Fruit fly (Drosophila melanogaster) whole organism, prepupa: ENCODE results near the gene Mnn1.

Source experiments
- Blimp-1 ChIP-seq: fragments of 200-800 bp; sonication (Bioruptor generic); optimal IDR thresholded peaks from 3 replicates; lab custom pipeline; 2017; ENCODE audit warnings: missing biosample characterization, missing genetic modification characterization, mild to moderate bottlenecking, moderate library complexity, missing genetic modification reagents
- CG10631 ChIP-seq: fragments of 200-800 bp; sonication (Bioruptor generic); optimal IDR thresholded peaks from 2 replicates; lab custom pipeline; 2016; ENCODE audit warnings: missing biosample characterization, missing genetic modification characterization
- CG10669 ChIP-seq: fragments of 200-800 bp; sonication (Bioruptor generic); optimal IDR thresholded peaks from 3 replicates; lab custom pipeline; 2018; ENCODE audit warnings: missing biosample characterization, mild to moderate bottlenecking, missing genetic modification characterization, moderate library complexity
- CG11294 ChIP-seq: fragments of 200-800 bp; sonication (Bioruptor generic); IDR thresholded peaks from 2 replicates; pipeline ENCODE4 v1.3.6; 2022; ENCODE audit warnings: missing biosample characterization, missing genetic modification characterization
- CG11762 ChIP-seq: fragments of 200-800 bp; sonication (Bioruptor generic); optimal IDR thresholded peaks from 3 replicates; lab custom pipeline; 2016; ENCODE audit warnings: missing biosample characterization, missing genetic modification characterization; ENCODE audit not compliant: insufficient read depth
- CG11902 ChIP-seq: fragments of 200-800 bp; sonication (Bioruptor generic); optimal IDR thresholded peaks from 3 replicates; lab custom pipeline; 2016; ENCODE audit warnings: missing biosample characterization, missing genetic modification characterization
- CG15336 ChIP-seq: fragments of 200-800 bp; sonication (Bioruptor generic); IDR thresholded peaks from 2 replicates; pipeline ENCODE4 v1.3.6; 2022; ENCODE audit warnings: missing biosample characterization, missing genetic modification characterization
- CG1621 ChIP-seq: fragments of 200-800 bp; sonication (Bioruptor generic); optimal IDR thresholded peaks from 3 replicates; lab custom pipeline; 2018; ENCODE audit warnings: missing biosample characterization, mild to moderate bottlenecking, missing genetic modification characterization
- CG16779 ChIP-seq: fragments of 200-800 bp; sonication (Bioruptor generic); optimal IDR thresholded peaks from 3 replicates; lab custom pipeline; 2017; ENCODE audit warnings: missing biosample characterization, mild to moderate bottlenecking, missing genetic modification characterization
- CG3032 ChIP-seq: fragments of 200-800 bp; optimal IDR thresholded peaks from 2 replicates; lab custom pipeline; 2019; ENCODE audit warnings: missing biosample characterization, mild to moderate bottlenecking, missing genetic modification characterization, moderate library complexity
- CG31627 ChIP-seq: fragments of 200-800 bp; sonication (Bioruptor generic); optimal IDR thresholded peaks from 3 replicates; lab custom pipeline; 2016; ENCODE audit warnings: missing biosample characterization, missing genetic modification characterization
- CG32006 ChIP-seq: fragments of 200-800 bp; sonication (Bioruptor generic); optimal IDR thresholded peaks from 3 replicates; lab custom pipeline; 2017; ENCODE audit warnings: missing biosample characterization, mild to moderate bottlenecking, missing genetic modification characterization
- CG3919 ChIP-seq: fragments of 200-800 bp; sonication (Bioruptor generic); optimal IDR thresholded peaks from 3 replicates; lab custom pipeline; 2016; ENCODE audit warnings: missing biosample characterization, missing genetic modification characterization
- CG4318 ChIP-seq: fragments of 200-800 bp; sonication (Bioruptor generic); optimal IDR thresholded peaks from 3 replicates; lab custom pipeline; 2017; ENCODE audit warnings: missing biosample characterization, mild to moderate bottlenecking, missing genetic modification characterization
- CG6163 ChIP-seq: fragments of 200-800 bp; sonication (Bioruptor generic); IDR thresholded peaks from 3 replicates; pipeline ENCODE4 v1.3.6; 2022; ENCODE audit warnings: missing biosample characterization, missing genetic modification characterization
- CG6792 ChIP-seq: fragments of 200-800 bp; sonication (Bioruptor generic); optimal IDR thresholded peaks from 3 replicates; lab custom pipeline; 2016; ENCODE audit warnings: missing biosample characterization, missing genetic modification characterization
- CG6808 ChIP-seq: fragments of 200-800 bp; sonication (Bioruptor generic); optimal IDR thresholded peaks from 3 replicates; lab custom pipeline; 2017; ENCODE audit warnings: missing biosample characterization, missing genetic modification characterization, mild to moderate bottlenecking, moderate library complexity, missing genetic modification reagents
- CG6854 ChIP-seq: fragments of 200-800 bp; sonication (Bioruptor generic); optimal IDR thresholded peaks from 2 replicates; lab custom pipeline; 2017; ENCODE audit warnings: missing biosample characterization, mild to moderate bottlenecking, missing genetic modification characterization
- CG7368 ChIP-seq: fragments of 200-800 bp; sonication (Bioruptor generic); optimal IDR thresholded peaks from 3 replicates; lab custom pipeline; 2016; ENCODE audit warnings: missing biosample characterization, missing genetic modification characterization
- CG8119 ChIP-seq: fragments of 200-800 bp; sonication (Bioruptor generic); IDR thresholded peaks from 3 replicates; pipeline ENCODE4 v1.3.6; 2022; ENCODE audit warnings: missing biosample characterization, missing genetic modification characterization
- CG8319 ChIP-seq: fragments of 200-800 bp; sonication (Bioruptor generic); optimal IDR thresholded peaks from 3 replicates; lab custom pipeline; 2016; ENCODE audit warnings: missing biosample characterization, missing genetic modification characterization
- CG9139 ChIP-seq: fragments of 200-800 bp; sonication (Bioruptor generic); optimal IDR thresholded peaks from 3 replicates; lab custom pipeline; 2017; ENCODE audit warnings: missing biosample characterization, mild to moderate bottlenecking, missing genetic modification characterization
- Eip75B ChIP-seq: fragments of 200-800 bp; sonication (Bioruptor generic); optimal IDR thresholded peaks from 3 replicates; lab custom pipeline; 2016; ENCODE audit warnings: missing biosample characterization, missing genetic modification characterization
- Eip78C ChIP-seq: fragments of 200-800 bp; sonication (Bioruptor generic); peaks from one replicate; lab custom pipeline; 2016; ENCODE audit warnings: missing biosample characterization, missing genetic modification characterization
- Ets21C ChIP-seq: fragments of 200-800 bp; sonication (Bioruptor generic); optimal IDR thresholded peaks from 3 replicates; lab custom pipeline; 2016; ENCODE audit warnings: missing biosample characterization, missing genetic modification characterization
- Ets96B ChIP-seq: fragments of 200-800 bp; optimal IDR thresholded peaks from 2 replicates; lab custom pipeline; 2019; ENCODE audit warnings: missing biosample characterization, mild to moderate bottlenecking, missing genetic modification characterization, moderate library complexity
- Gug ChIP-seq: fragments of 200-800 bp; sonication (Bioruptor generic); IDR thresholded peaks from 2 replicates; pipeline ENCODE4 v1.3.6; 2022; ENCODE audit warnings: missing biosample characterization, missing genetic modification characterization
- Hr38 ChIP-seq: sonication (Bioruptor generic); optimal IDR thresholded peaks from 2 replicates; lab custom pipeline; 2016; ENCODE audit warnings: missing biosample characterization, missing genetic modification characterization
- Hr39 ChIP-seq: fragments of 200-800 bp; sonication (Bioruptor generic); optimal IDR thresholded peaks from 2 replicates; lab custom pipeline; 2016; ENCODE audit warnings: missing biosample characterization, missing genetic modification characterization
- Hr4 ChIP-seq: fragments of 200-800 bp; sonication (Bioruptor generic); optimal IDR thresholded peaks from 3 replicates; lab custom pipeline; 2016; ENCODE audit warnings: missing biosample characterization, missing genetic modification characterization
- Lpt ChIP-seq: fragments of 200-800 bp; sonication (Bioruptor generic); optimal IDR thresholded peaks from 3 replicates; lab custom pipeline; 2016; ENCODE audit warnings: missing biosample characterization, missing genetic modification characterization
- OdsH ChIP-seq: fragments of 200-800 bp; sonication (Bioruptor generic); optimal IDR thresholded peaks from 3 replicates; lab custom pipeline; 2016; ENCODE audit warnings: missing biosample characterization, missing genetic modification characterization
- Smox ChIP-seq: fragments of 200-800 bp; sonication (Bioruptor generic); optimal IDR thresholded peaks from 3 replicates; lab custom pipeline; 2016; ENCODE audit warnings: missing biosample characterization, missing genetic modification characterization
- Sox102F ChIP-seq: fragments of 200-800 bp; sonication (Bioruptor generic); optimal IDR thresholded peaks from 2 replicates; lab custom pipeline; 2016; ENCODE audit warnings: missing biosample characterization, mild to moderate bottlenecking, missing genetic modification characterization
- Sox15 ChIP-seq: fragments of 200-800 bp; sonication (Bioruptor generic); optimal IDR thresholded peaks from 3 replicates; lab custom pipeline; 2016; ENCODE audit warnings: missing biosample characterization, missing genetic modification characterization
- achi ChIP-seq: fragments of 200-800 bp; sonication (Bioruptor generic); optimal IDR thresholded peaks from 3 replicates; lab custom pipeline; 2016; ENCODE audit warnings: missing biosample characterization, missing genetic modification characterization
- acj6 ChIP-seq: fragments of 200-800 bp; sonication (Bioruptor generic); optimal IDR thresholded peaks from 3 replicates; lab custom pipeline; 2016; ENCODE audit warnings: missing biosample characterization, missing genetic modification characterization
- cyc ChIP-seq: fragments of 200-800 bp; sonication (Bioruptor generic); optimal IDR thresholded peaks from 3 replicates; lab custom pipeline; 2016; ENCODE audit warnings: missing biosample characterization, missing genetic modification characterization
- dac ChIP-seq: fragments of 200-800 bp; sonication (Bioruptor generic); optimal IDR thresholded peaks from 2 replicates; lab custom pipeline; 2017; ENCODE audit warnings: missing biosample characterization, mild to moderate bottlenecking, missing genetic modification characterization
- eg ChIP-seq: fragments of 200-800 bp; sonication (Bioruptor generic); IDR thresholded peaks from 3 replicates; pipeline ENCODE4 v1.3.6; 2022; ENCODE audit warnings: missing biosample characterization, missing genetic modification characterization
- fd59A ChIP-seq: fragments of 200-800 bp; sonication (Bioruptor generic); optimal IDR thresholded peaks from 2 replicates; lab custom pipeline; 2017; ENCODE audit warnings: missing biosample characterization, mild to moderate bottlenecking, missing genetic modification characterization, missing genetic modification reagents
- fd85E ChIP-seq: fragments of 200-800 bp; sonication (Bioruptor generic); optimal IDR thresholded peaks from 3 replicates; lab custom pipeline; 2016; ENCODE audit warnings: missing biosample characterization, missing genetic modification characterization
- pdm3 ChIP-seq: fragments of 200-800 bp; sonication (Bioruptor generic); optimal IDR thresholded peaks from 3 replicates; lab custom pipeline; 2016; ENCODE audit warnings: missing biosample characterization, missing genetic modification characterization
- ss ChIP-seq, 2 experiments: fragments of 200-800 bp; sonication (Bioruptor generic); optimal IDR thresholded peaks; 2 replicates in 1 of 2; 3 replicates in 1 of 2; lab custom pipeline; 2017 to 2018; ENCODE audit warnings: mild to moderate bottlenecking in 2 of 2, missing biosample characterization in 2 of 2, missing genetic modification characterization in 2 of 2, moderate library complexity in 1 of 2
- svp ChIP-seq: fragments of 200-800 bp; sonication (Bioruptor generic); peaks from one replicate; lab custom pipeline; 2016; ENCODE audit warnings: missing biosample characterization, missing genetic modification characterization
- topi ChIP-seq: fragments of 200-800 bp; sonication (Bioruptor generic); optimal IDR thresholded peaks from 3 replicates; lab custom pipeline; 2016; ENCODE audit warnings: missing biosample characterization, missing genetic modification characterization
- vri ChIP-seq: fragments of 200-800 bp; sonication (Bioruptor generic); optimal IDR thresholded peaks from 3 replicates; lab custom pipeline; 2016; ENCODE audit warnings: missing biosample characterization, mild to moderate bottlenecking, missing genetic modification characterization

Gene Mnn1

dm6 chr2L:7073011-7073410, 16.9 kb downstream of the Mnn1 start (continued):
- TF ChIP-seq cyc (GFP tag; lab: Kevin White, UChicago) (no peak), ss (GFP tag; optimal IDR thresholded peaks at IDR 0.05; lab: Kevin White, UChicago) (no peak), svp (GFP tag; lab: Kevin White, UChicago) (no peak), CG11902 (GFP tag; lab: Kevin White, UChicago) (no peak), CG32006 (GFP tag; lab: Kevin White, UChicago) (peak; percentile 80), CG3032 (tag; lab: Kevin White, UChicago) (peak; percentile 13), CG6792 (GFP tag; lab: Kevin White, UChicago) (peak; percentile 10), dac (GFP tag; lab: Kevin White, UChicago) (peak; percentile 48), CG4318 (peak; percentile 43), Eip78C (GFP tag; lab: Kevin White, UChicago) (peak; percentile 85), Hr4 (peak; percentile 81), CG16779 (no peak), CG9139 (GFP tag; lab: Kevin White, UChicago) (no peak), topi (GFP tag; lab: Kevin White, UChicago) (peak; percentile 26), CG6808 (GFP tag; lab: Kevin White, UChicago) (no peak), vri (GFP tag; lab: Kevin White, UChicago) (no peak), Blimp-1 (GFP tag; lab: Kevin White, UChicago) (no peak)

- TF ChIP-seq achi (GFP tag; lab: Kevin White, UChicago) (peak; percentile 83), Hr4 (peak; percentile 72), svp (GFP tag; lab: Kevin White, UChicago) (peak; percentile 71), vri (GFP tag; lab: Kevin White, UChicago) (peak; percentile 12), CG10631 (GFP tag; lab: Kevin White, UChicago) (peak; percentile 88), Hr39 (GFP tag; lab: Kevin White, UChicago) (peak; percentile 45), Sox102F (GFP tag; lab: Kevin White, UChicago) (peak; percentile 32), CG15336 (GFP tag; lab: Robert Waterston, UW) (peak; percentile 80), CG6808 (GFP tag; lab: Kevin White, UChicago) (peak; percentile 88), CG8119 (GFP tag; lab: Robert Waterston, UW) (peak; percentile 81), CG6163 (GFP tag; lab: Robert Waterston, UW) (peak; percentile 94), CG3919 (GFP tag; lab: Kevin White, UChicago) (peak; percentile 84), CG6854 (GFP tag; lab: Kevin White, UChicago) (no peak), fd85E (GFP tag; lab: Kevin White, UChicago) (no peak), Smox (GFP tag; lab: Kevin White, UChicago) (peak; percentile 42), CG32006 (GFP tag; lab: Kevin White, UChicago) (peak; percentile 80), acj6 (GFP tag; lab: Kevin White, UChicago) (peak; percentile 81), CG31627 (peak; percentile 42), eg (GFP tag; lab: Robert Waterston, UW) (peak; percentile 75), ss (GFP tag; optimal IDR thresholded peaks at IDR 0.05; lab: Kevin White, UChicago) (peak; percentile 91 to 94), Eip75B (peak; percentile 85), Sox15 (GFP tag; lab: Kevin White, UChicago) (peak; percentile 67), CG10669 (GFP tag; lab: Kevin White, UChicago) (peak; percentile 89), CG6792 (GFP tag; lab: Kevin White, UChicago) (peak; percentile 78), Gug (peak; percentile 69; the same call in 1 of the 2 replicates), Lpt (peak; percentile 68), cyc (GFP tag; lab: Kevin White, UChicago) (peak; percentile 44), Ets21C (GFP tag; lab: Kevin White, UChicago) (peak; percentile 30), CG8319 (GFP tag; lab: Kevin White, UChicago) (peak; percentile 55), Blimp-1 (GFP tag; lab: Kevin White, UChicago) (no peak), CG11294 (peak; percentile 52; the same call in 1 of the 2 replicates), CG11902 (GFP tag; lab: Kevin White, UChicago) (peak; percentile 35), Ets96B (peak; percentile 94), CG11762 (GFP tag; lab: Kevin White, UChicago) (peak; percentile 54), CG1621 (tag; lab: Kevin White, UChicago) (peak; percentile 92), OdsH (GFP tag; lab: Kevin White, UChicago) (peak; percentile 76), pdm3 (peak; percentile 83), CG4318 (peak; percentile 60), Hr38 (GFP tag; lab: Kevin White, UChicago) (no peak), fd59A (GFP tag; lab: Kevin White, UChicago) (peak; percentile 89), CG9139 (GFP tag; lab: Kevin White, UChicago) (peak; percentile 90), Eip78C (GFP tag; lab: Kevin White, UChicago) (peak; percentile 96), CG7368 (GFP tag; lab: Kevin White, UChicago) (peak; percentile 56)
Observed at dm6 chr2L:7076055-7076700, 20.1 kb downstream of the Mnn1 start.
